Worm (Caenorhabditis elegans) whole organism, L2 larva: ENCODE results near the gene srlf-2.

Experiments used
- ZK546.5 ChIP-seq: sonication (generic microtip); optimal IDR thresholded peaks from 2 replicates; lab custom pipeline; 2017; ENCODE audit warnings: missing biosample characterization, missing genetic modification characterization
- ama-1 ChIP-seq: fragments of 150-350 bp; optimal IDR thresholded peaks from 2 replicates; lab custom pipeline; 2018; ENCODE audit warnings: inconsistent platforms
- blmp-1 ChIP-seq: sonication (generic microtip); optimal IDR thresholded peaks from 2 replicates; lab custom pipeline; 2017; ENCODE audit warnings: missing genetic modification characterization, mild to moderate bottlenecking, missing compliant biosample characterization, antibody characterized with exemption, moderate library complexity; ENCODE audit not compliant: insufficient read depth
- ceh-82 ChIP-seq: fragments of 150-350 bp; optimal IDR thresholded peaks from 2 replicates; lab custom pipeline; 2014; ENCODE audit warnings: missing biosample characterization, missing genetic modification characterization
- egl-27 ChIP-seq: sonication (generic microtip); optimal IDR thresholded peaks from 3 replicates; lab custom pipeline; 2017; ENCODE audit warnings: missing biosample characterization, missing genetic modification reagents, missing genetic modification characterization
- elt-3 ChIP-seq: sonication (generic microtip); optimal IDR thresholded peaks from 2 replicates; lab custom pipeline; 2017; ENCODE audit warnings: missing biosample characterization, missing genetic modification characterization
- lin-39 ChIP-seq: fragments of 150-350 bp; optimal IDR thresholded peaks from 2 replicates; lab custom pipeline; 2014; ENCODE audit warnings: missing biosample characterization, missing genetic modification reagents, missing genetic modification characterization
- mdl-1 ChIP-seq, 2 experiments: fragments of 150-350 bp in 1 of 2; sonication (generic microtip) in 1 of 2; optimal IDR thresholded peaks; 2 replicates each; lab custom pipeline; 2017; ENCODE audit warnings: missing biosample characterization in 2 of 2, missing genetic modification characterization in 2 of 2
- nhr-11 ChIP-seq: fragments of 150-350 bp; optimal IDR thresholded peaks from 2 replicates; lab custom pipeline; 2014; ENCODE audit warnings: missing biosample characterization, missing genetic modification characterization
- nhr-237 ChIP-seq: fragments of 150-350 bp; optimal IDR thresholded peaks from 2 replicates; lab custom pipeline; 2014; ENCODE audit warnings: missing biosample characterization, missing genetic modification characterization
- nhr-77 ChIP-seq: fragments of 150-350 bp; optimal IDR thresholded peaks from 2 replicates; lab custom pipeline; 2014; ENCODE audit warnings: missing biosample characterization, missing genetic modification characterization
- unc-62 ChIP-seq: fragments of 150-350 bp; optimal IDR thresholded peaks from 2 replicates; lab custom pipeline; 2014; ENCODE audit warnings: missing biosample characterization, missing genetic modification reagents, missing genetic modification characterization
- ztf-11 ChIP-seq: sonication (generic microtip); optimal IDR thresholded peaks from 2 replicates; lab custom pipeline; 2017; ENCODE audit warnings: missing biosample characterization, missing genetic modification characterization

- TF ChIP-seq ama-1 (lab: Kevin White, UChicago) (no peak), nhr-77 (no peak), nhr-11 (no peak), unc-62 (GFP tag; lab: Kevin White, UChicago) (no peak), lin-39 (tag; lab: Kevin White, UChicago) (no peak), ZK546.5 (no peak), nhr-237 (tag; lab: Kevin White, UChicago) (no peak), ztf-11 (tag; lab: Kevin White, UChicago) (no peak), blmp-1 (tag; lab: Kevin White, UChicago) (no peak), mdl-1 (tag; optimal IDR thresholded peaks at IDR 0.05; lab: Kevin White, UChicago) (no peak), egl-27 (no peak), ceh-82 (no peak), elt-3 (tag; lab: Kevin White, UChicago) (no peak)
Observed at ce11 chrIV:8539645-8540044, 49.6 kb downstream of the srlf-2 start.
